Fruit fly (Drosophila melanogaster) whole organism, larva: Measurements from ENCODE around the gene Nthl1.

ENCODE experiments used
- noc ChIP-seq: fragments of 200-800 bp; sonication (Bioruptor generic); optimal IDR thresholded peaks from 3 replicates; lab custom pipeline; 2019; ENCODE audit warnings: missing biosample characterization, mild to moderate bottlenecking, missing genetic modification characterization, moderate library complexity

Gene Nthl1

dm6 chr2L:20918056-20918674 is 9.5 kb downstream of the Nthl1 start:
- TF ChIP-seq noc (tag; lab: Kevin White, UChicago) = peak; percentile 85

DNA sequence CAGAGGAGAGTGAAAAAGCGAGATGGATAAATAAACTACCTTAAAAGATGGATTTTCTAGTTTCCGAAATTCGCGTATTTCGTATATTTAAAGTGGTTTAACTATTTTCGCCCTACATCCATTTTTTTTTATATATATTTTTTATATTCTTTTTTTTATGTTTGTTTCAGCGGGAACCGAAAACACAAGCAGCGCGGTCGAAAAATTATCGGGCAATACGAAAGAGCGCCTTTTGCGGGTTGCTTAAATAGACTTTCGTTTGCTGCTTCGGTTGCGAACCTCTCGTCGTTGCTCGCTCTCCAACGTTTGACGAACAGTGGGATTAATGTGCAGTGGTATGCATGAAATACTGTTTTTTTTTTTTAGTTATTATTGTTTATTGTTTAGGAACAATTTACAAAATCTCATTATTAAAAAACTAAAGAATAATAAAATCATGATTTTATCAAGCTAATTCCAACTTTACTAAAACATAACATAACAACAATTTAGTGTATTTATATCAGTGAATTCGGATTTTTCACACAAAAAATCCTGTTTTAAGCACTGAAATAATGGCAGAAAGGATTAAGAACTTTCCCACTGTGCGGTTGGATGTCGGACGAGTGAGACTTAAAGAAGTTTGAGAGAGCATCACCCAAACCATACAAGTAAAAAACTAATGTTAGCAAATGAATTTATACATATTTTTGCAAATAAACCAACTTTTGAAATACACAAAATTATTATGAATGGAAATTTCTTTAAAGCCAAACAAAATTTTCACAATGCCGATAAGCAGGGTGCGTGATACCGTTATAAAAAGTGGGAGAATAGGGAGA is 10.2 kb downstream of the Nthl1 start:
- peak; percentile 76 for TF ChIP-seq noc (tag; lab: Kevin White, UChicago)

- no peak for TF ChIP-seq noc (tag; lab: Kevin White, UChicago)
These were observed 10.9 kb downstream of the Nthl1 start for dm6 chr2L:20916672-20917209.

dm6 chr2L:20915224-20915623 is 12.4 kb downstream of the Nthl1 start:
- TF ChIP-seq noc (tag; lab: Kevin White, UChicago) = no peak

DNA sequence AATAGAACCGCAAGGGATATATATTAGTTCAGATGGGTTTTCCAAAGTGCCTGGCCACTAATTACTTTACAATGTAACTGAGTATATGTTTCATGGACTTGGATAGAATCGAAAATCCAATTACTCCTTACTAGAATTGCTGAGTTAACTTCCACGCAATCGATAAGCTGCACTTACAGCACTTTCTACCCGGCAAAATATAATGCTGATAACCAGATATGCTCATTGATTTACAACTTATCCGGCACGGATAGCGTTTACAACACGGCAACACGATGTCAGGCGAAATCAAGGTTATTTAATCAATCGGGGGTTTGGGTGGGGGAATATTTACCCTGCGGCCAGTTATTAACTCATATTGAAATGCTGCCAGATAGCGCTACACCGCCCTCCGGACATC is 14.1 kb downstream of the Nthl1 start:
- no peak for TF ChIP-seq noc (tag; lab: Kevin White, UChicago)

DNA sequence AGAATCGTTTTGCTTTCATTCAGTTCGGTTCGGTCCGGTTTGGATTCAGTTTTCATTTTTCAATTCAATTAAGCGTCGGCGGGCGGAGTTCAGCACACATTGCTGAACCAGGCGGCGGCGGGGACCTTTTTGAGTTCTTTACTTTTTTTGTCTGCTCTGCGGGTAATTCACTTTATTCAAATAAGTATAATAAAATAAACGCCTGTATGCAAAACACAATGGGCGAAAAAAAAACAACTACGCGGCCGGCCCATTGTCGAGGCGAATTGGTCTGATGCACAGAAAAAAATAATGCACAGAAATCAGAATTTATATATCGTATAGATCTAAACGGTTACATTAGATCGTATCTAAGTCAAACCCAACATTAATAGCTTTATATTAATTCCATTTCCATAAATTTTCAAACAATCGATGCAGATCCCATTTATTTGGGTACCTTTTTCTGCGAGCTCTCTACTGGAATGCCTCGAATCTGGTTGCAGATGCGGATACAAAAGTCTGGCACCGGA is 14.8 kb downstream of the Nthl1 start:
- TF ChIP-seq noc (tag; lab: Kevin White, UChicago) = no peak

- TF ChIP-seq noc (tag; lab: Kevin White, UChicago) = peak; percentile 8
These were observed 16.3 kb downstream of the Nthl1 start for dm6 chr2L:20911374-20911773.

DNA sequence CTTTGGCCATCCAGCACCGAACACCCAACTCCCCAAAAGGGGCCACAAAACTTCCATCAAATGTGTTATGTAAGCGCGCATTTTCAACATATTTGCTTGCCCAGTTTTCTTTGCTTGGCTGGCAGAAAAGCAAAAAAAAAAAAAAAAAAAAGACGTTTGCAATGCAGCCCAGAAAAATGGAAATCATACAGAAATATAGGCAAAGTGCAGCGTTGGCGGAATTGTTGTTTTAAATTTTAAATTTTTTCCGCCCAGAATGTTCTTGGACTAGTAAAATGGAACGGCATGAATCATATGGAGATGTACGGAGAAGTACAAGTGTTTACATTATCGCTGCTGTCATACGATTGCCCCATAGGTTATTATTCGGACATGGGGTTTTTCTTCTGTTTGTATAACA is 18.4 kb downstream of the Nthl1 start:
- no peak for TF ChIP-seq noc (tag; lab: Kevin White, UChicago)

DNA sequence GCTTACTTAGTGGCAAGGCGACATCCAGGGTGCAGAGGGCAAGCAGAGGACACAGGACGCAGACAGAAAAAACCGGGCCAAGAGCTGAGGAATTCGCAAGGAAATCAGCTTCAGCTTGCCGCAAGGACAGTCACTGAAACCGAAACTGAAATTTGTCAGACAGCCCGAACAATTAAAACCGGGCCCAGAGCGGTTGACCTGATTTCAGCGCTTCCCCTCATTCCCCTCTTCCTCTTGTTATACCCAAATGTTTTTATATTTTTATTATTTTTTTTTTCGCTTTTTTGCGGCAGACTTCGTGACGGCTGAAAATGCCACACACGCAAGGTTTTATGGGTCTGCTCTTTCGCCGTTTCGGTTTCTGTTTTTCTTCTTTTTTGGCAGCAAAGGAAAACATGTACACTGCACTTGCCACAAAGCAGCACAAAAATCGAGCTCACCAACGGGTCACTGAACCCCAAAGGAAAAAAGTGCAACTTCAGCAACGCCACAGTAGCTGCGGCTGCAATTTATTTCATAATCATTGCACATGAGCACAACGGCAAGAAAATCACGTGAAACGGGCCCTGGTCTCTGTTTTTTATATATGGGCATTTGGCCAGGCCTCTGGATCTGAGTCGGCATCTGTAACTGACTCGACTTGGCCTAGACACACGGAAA is 19.5 kb downstream of the Nthl1 start:
- no peak for TF ChIP-seq noc (tag; lab: Kevin White, UChicago)

dm6 chr2L:20905025-20905424 is 22.6 kb downstream of the Nthl1 start:
- no peak for TF ChIP-seq noc (tag; lab: Kevin White, UChicago)

DNA sequence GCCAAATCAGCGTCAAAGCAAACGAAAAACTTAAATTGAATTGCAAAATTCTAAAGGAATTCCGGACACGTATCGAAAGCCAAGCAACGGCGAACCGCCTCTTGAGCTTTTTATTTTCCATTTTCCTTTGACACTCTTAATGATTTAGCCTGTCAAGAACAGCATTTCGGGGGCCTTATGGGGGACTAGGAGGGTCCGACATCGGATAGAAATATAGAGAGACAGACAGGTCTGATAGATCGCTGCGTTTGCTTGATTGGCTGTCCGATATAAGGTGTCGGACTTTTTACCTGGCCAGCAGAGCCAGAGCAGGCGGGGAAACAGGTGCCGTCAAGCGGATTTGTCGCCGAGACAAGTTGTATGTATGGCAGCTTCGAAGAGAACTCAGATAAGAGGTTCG is 23.3 kb downstream of the Nthl1 start:
- peak; percentile 73 for TF ChIP-seq noc (tag; lab: Kevin White, UChicago)

- no peak for TF ChIP-seq noc (tag; lab: Kevin White, UChicago)
These were observed 29.1 kb downstream of the Nthl1 start for dm6 chr2L:20898478-20899075.

- no peak for TF ChIP-seq noc (tag; lab: Kevin White, UChicago)
These were observed 30.8 kb downstream of the Nthl1 start for dm6 chr2L:20896681-20897341.

DNA sequence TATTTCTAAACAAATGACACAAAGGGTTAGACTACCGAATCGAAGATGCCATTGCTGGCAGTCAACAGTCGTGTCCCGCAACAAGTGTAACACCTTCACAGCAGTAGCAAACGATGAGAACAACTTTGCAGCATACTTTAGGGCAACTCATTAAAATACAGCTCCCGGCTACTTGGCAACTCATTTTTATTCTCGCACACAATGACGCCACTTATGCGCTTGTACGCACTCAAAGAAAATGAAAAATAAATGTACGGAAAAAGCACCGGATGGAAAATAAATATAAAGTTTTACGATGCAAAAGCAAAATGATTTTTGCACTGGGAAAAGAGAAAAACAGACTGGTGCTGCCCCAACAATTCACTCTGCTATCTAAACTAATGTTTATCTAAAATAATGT is 36.5 kb downstream of the Nthl1 start:
- no peak for TF ChIP-seq noc (tag; lab: Kevin White, UChicago)
